Worm (Caenorhabditis elegans): Measurements from ENCODE around the gene W06G6.2.

The W06G6.2 gene

ce11 chrV:16629600-16629999 lies 509 bp downstream of the W06G6.2 start, which contains the start of gene srd-21:
srd-21 (plus strand) TSS chrV:16629900.
- TF ChIP-seq ztf-7 (tag; optimal IDR thresholded peaks at IDR 0.05) (no peak), aha-1 (tag) (peak; percentile 58), unc-62 (GFP tag; optimal IDR thresholded peaks at IDR 0.05 in 1 of 2) (peak in 1 of 2 experiments; percentile 27), unc-62 (tag; optimal IDR thresholded peaks at IDR 0.05) (no peak)

- no peak for TF ChIP-seq hif-1 (tag; optimal IDR thresholded peaks at IDR 0.05)
- no peak for TF ChIP-seq hlh-30 (tag; optimal IDR thresholded peaks at IDR 0.05; ENCODE audit: insufficient read depth)
- TF ChIP-seq nhr-6 (tag; optimal IDR thresholded peaks at IDR 0.05): no peak
- TF ChIP-seq zip-11 (GFP tag; IDR thresholded peaks at IDR 0.05): no peak
- TF ChIP-seq snpc-1.2 (GFP tag; IDR thresholded peaks at IDR 0.05): no peak
- TF ChIP-seq mdt-29 (GFP tag; IDR thresholded peaks at IDR 0.05): no peak
- TF ChIP-seq lin-29 (GFP tag; IDR thresholded peaks at IDR 0.05): no peak
- TF ChIP-seq php-3 (GFP tag; IDR thresholded peaks at IDR 0.05): no peak
- TF ChIP-seq lir-3 (tag; optimal IDR thresholded peaks at IDR 0.05): no peak
- TF ChIP-seq zag-1 (tag; optimal IDR thresholded peaks at IDR 0.05): no peak
- TF ChIP-seq nhr-28 (tag; optimal IDR thresholded peaks at IDR 0.05): no peak
- TF ChIP-seq lin-13 (GFP tag; optimal IDR thresholded peaks at IDR 0.05): no peak
- TF ChIP-seq saeg-2 (GFP tag; IDR thresholded peaks at IDR 0.05): no peak
Observed at ce11 chrV:16635911-16636310, 6.8 kb downstream of the W06G6.2 start, which contains the start of gene mltn-11. mltn-11 (plus strand) TSS chrV:16636186.

ce11 chrV:16638204-16638603 lies 9.1 kb downstream of the W06G6.2 start, which contains the start of gene srw-76:
srw-76 (minus strand) TSS chrV:16638304.
- TF ChIP-seq T20F7.1 (GFP tag; optimal IDR thresholded peaks at IDR 0.05) (no peak), Y48G9A.11 (GFP tag; IDR thresholded peaks at IDR 0.05) (no peak), saeg-2 (GFP tag; IDR thresholded peaks at IDR 0.05) (no peak), tra-1 (GFP tag; IDR thresholded peaks at IDR 0.05) (no peak), php-3 (GFP tag; IDR thresholded peaks at IDR 0.05) (no peak), egl-27 (tag; optimal IDR thresholded peaks at IDR 0.05) (no peak), Y5F2A.4 (GFP tag; optimal IDR thresholded peaks at IDR 0.05) (no peak), tag-97 (GFP tag; IDR thresholded peaks at IDR 0.05) (no peak), cey-2 (tag; optimal IDR thresholded peaks at IDR 0.05; ENCODE audit: borderline replicate concordance, insufficient read depth) (no peak), hmg-1.1 (GFP tag; IDR thresholded peaks at IDR 0.05) (no peak), lin-38 (GFP tag; IDR thresholded peaks at IDR 0.05) (no peak), ztf-11 (tag; optimal IDR thresholded peaks at IDR 0.05) (no peak), nhr-41 (GFP tag; IDR thresholded peaks at IDR 0.05) (no peak), spr-1 (tag; optimal IDR thresholded peaks at IDR 0.05) (no peak), ZK337.2 (GFP tag; IDR thresholded peaks at IDR 0.05) (no peak), pha-4 (GFP tag; IDR thresholded peaks at IDR 0.05) (no peak), pha-4 (tag; optimal IDR thresholded peaks at IDR 0.05) (no peak), lin-29 (GFP tag; IDR thresholded peaks at IDR 0.05) (no peak)

- TF ChIP-seq F44E2.7 (GFP tag; IDR thresholded peaks at IDR 0.05) (0 out of 2 replicates have a peak, but pooled peaks have one; percentile 48), nhr-41 (GFP tag; IDR thresholded peaks at IDR 0.05) (0 out of 2 replicates have a peak, but pooled peaks have one; percentile 10), php-3 (GFP tag; IDR thresholded peaks at IDR 0.05) (peak; percentile 30; the same call in 1 of the 2 replicates), duxl-1 (tag; optimal IDR thresholded peaks at IDR 0.05; ENCODE audit: poor library complexity) (peak; percentile 74), vab-7 (GFP tag; IDR thresholded peaks at IDR 0.05) (no peak), daf-19 (GFP tag; conservative IDR thresholded peaks at IDR 0.05) (peak; percentile 69), dmd-8 (GFP tag; IDR thresholded peaks at IDR 0.05) (peak; percentile 81; the same call in 1 of the 2 replicates), nhr-48 (tag; optimal IDR thresholded peaks at IDR 0.05) (no peak), arid-1 (GFP tag; conservative IDR thresholded peaks at IDR 0.05) (0 out of 2 replicates have a peak, but pooled peaks have one; percentile 21), zfp-3 (GFP tag; conservative IDR thresholded peaks at IDR 0.05) (0 out of 2 replicates have a peak, but pooled peaks have one; percentile 38), lim-7 (GFP tag; IDR thresholded peaks at IDR 0.05) (peak; percentile 74), ceh-44 (GFP tag; IDR thresholded peaks at IDR 0.05) (no peak), daf-16 (GFP tag; optimal IDR thresholded peaks at IDR 0.05) (no peak), daf-16 (tag; optimal IDR thresholded peaks at IDR 0.05) (peak; percentile 42), dmd-6 (GFP tag; IDR thresholded peaks at IDR 0.05) (peak; percentile 43; the same call in 1 of the 2 replicates), lin-1 (GFP tag; IDR thresholded peaks at IDR 0.05) (0 out of 2 replicates have a peak, but pooled peaks have one; percentile 12)
Observed at ce11 chrV:16640366-16640765, 11.3 kb downstream of the W06G6.2 start.
